Worm (Caenorhabditis elegans): ENCODE measurements around the gene ptr-22.

- TF ChIP-seq nhr-12 (tag; optimal IDR thresholded peaks at IDR 0.05), result no peak
- TF ChIP-seq ztf-4 (tag; optimal IDR thresholded peaks at IDR 0.05), result no peak
- TF ChIP-seq elt-1 (tag; optimal IDR thresholded peaks at IDR 0.05), result no peak
- no peak for TF ChIP-seq ama-1 (optimal IDR thresholded peaks at IDR 0.05)
- TF ChIP-seq R02D3.7 (tag; optimal IDR thresholded peaks at IDR 0.05), result no peak
- TF ChIP-seq zag-1 (tag; optimal IDR thresholded peaks at IDR 0.05), result no peak
- no peak for TF ChIP-seq nhr-25 (tag; optimal IDR thresholded peaks at IDR 0.05)
- no peak for TF ChIP-seq fos-1 (tag; optimal IDR thresholded peaks at IDR 0.05)
- no peak for TF ChIP-seq nfya-1 (tag; optimal IDR thresholded peaks at IDR 0.05; ENCODE audit: insufficient read depth)
- TF ChIP-seq elt-3 (tag; optimal IDR thresholded peaks at IDR 0.05), result no peak
- TF ChIP-seq snpc-4 (tag; optimal IDR thresholded peaks at IDR 0.05), result no peak
- no peak for TF ChIP-seq nhr-237 (tag; optimal IDR thresholded peaks at IDR 0.05)
- no peak for TF ChIP-seq tbx-2 (tag; optimal IDR thresholded peaks at IDR 0.05)
- no peak for TF ChIP-seq nhr-67 (tag; optimal IDR thresholded peaks at IDR 0.05)
These were observed 46.7 kb upstream of the ptr-22 start, which contains the start of gene Y39B6A.41 for ce11 chrV:18977876-18978275.
